Fruit fly (Drosophila melanogaster) whole organism, embryonic: ENCODE measurements around the gene CG3184.

Source experiments
- Bteb2 ChIP-seq: fragments of 200-800 bp; sonication (Bioruptor generic); optimal IDR thresholded peaks from 2 replicates; lab custom pipeline; 2016; ENCODE audit warnings: missing biosample characterization, missing genetic modification characterization
- CG10959 ChIP-seq: fragments of 200-800 bp; sonication (Bioruptor generic); IDR thresholded peaks from 2 replicates; pipeline ENCODE4 v1.3.6; 2022; ENCODE audit warnings: missing biosample characterization, missing genetic modification characterization
- CG11456 ChIP-seq: fragments of 200-800 bp; sonication (Bioruptor generic); IDR thresholded peaks from 3 replicates; pipeline ENCODE4 v1.3.6; 2022; ENCODE audit warnings: missing biosample characterization, missing genetic modification characterization
- CG11560 ChIP-seq: fragments of 200-800 bp; sonication (Bioruptor generic); IDR thresholded peaks from 3 replicates; pipeline ENCODE4 v1.3.6; 2022; ENCODE audit warnings: missing biosample characterization, missing genetic modification characterization
- CG11696 ChIP-seq: fragments of 200-800 bp; sonication (Bioruptor generic); IDR thresholded peaks from 2 replicates; pipeline ENCODE4 v1.3.6; 2022; ENCODE audit warnings: missing biosample characterization, missing genetic modification characterization
- CG15269 ChIP-seq: fragments of 200-800 bp; sonication (Bioruptor generic); optimal IDR thresholded peaks from 2 replicates; lab custom pipeline; 2018; ENCODE audit warnings: missing biosample characterization, mild to moderate bottlenecking, missing genetic modification characterization, moderate library complexity
- CG17802 ChIP-seq: fragments of 200-800 bp; sonication (Bioruptor generic); optimal IDR thresholded peaks from 2 replicates; lab custom pipeline; 2018; ENCODE audit warnings: missing biosample characterization, mild to moderate bottlenecking, missing genetic modification characterization, moderate library complexity
- CG17912 ChIP-seq: fragments of 200-800 bp; sonication (Bioruptor generic); optimal IDR thresholded peaks from 2 replicates; lab custom pipeline; 2018; ENCODE audit warnings: missing biosample characterization, mild to moderate bottlenecking, missing genetic modification characterization
- CG1792 ChIP-seq: fragments of 200-800 bp; sonication (Bioruptor generic); optimal IDR thresholded peaks from 2 replicates; lab custom pipeline; 2016; ENCODE audit warnings: missing biosample characterization, missing genetic modification characterization
- CG30020 ChIP-seq: fragments of 200-800 bp; optimal IDR thresholded peaks from 2 replicates; lab custom pipeline; 2019; ENCODE audit warnings: missing biosample characterization, mild to moderate bottlenecking, missing genetic modification characterization, moderate library complexity
- CG3281 ChIP-seq: fragments of 200-800 bp; sonication (Bioruptor generic); optimal IDR thresholded peaks from 3 replicates; lab custom pipeline; 2017; ENCODE audit warnings: missing biosample characterization, mild to moderate bottlenecking, missing genetic modification characterization
- CG3847 ChIP-seq: fragments of 200-800 bp; sonication (Bioruptor generic); IDR thresholded peaks from 2 replicates; pipeline ENCODE4 v1.3.6; 2022; ENCODE audit warnings: missing biosample characterization, missing genetic modification characterization
- CG42726 ChIP-seq: fragments of 200-800 bp; sonication (Bioruptor generic); IDR thresholded peaks from 2 replicates; pipeline ENCODE4 v1.3.6; 2022; ENCODE audit warnings: missing biosample characterization, missing genetic modification characterization; ENCODE audit not compliant: partially characterized antibody
- CG4360 ChIP-seq: fragments of 200-800 bp; sonication (Bioruptor generic); IDR thresholded peaks from 2 replicates; pipeline ENCODE4 v1.3.6; 2022; ENCODE audit warnings: missing biosample characterization, missing genetic modification characterization
- CG4424 ChIP-seq: fragments of 200-800 bp; sonication (Bioruptor generic); optimal IDR thresholded peaks from 3 replicates; lab custom pipeline; 2016; ENCODE audit warnings: missing biosample characterization, missing genetic modification characterization
- CG6272 ChIP-seq: fragments of 200-800 bp; sonication (Bioruptor generic); IDR thresholded peaks from 2 replicates; pipeline ENCODE4 v1.3.6; 2022; ENCODE audit warnings: missing biosample characterization, missing genetic modification characterization
- CG7987 ChIP-seq: fragments of 200-800 bp; sonication (Bioruptor generic); optimal IDR thresholded peaks from 2 replicates; lab custom pipeline; 2018; ENCODE audit warnings: missing biosample characterization, mild to moderate bottlenecking, missing genetic modification characterization, moderate library complexity
- CG8388 ChIP-seq: fragments of 200-800 bp; sonication (Bioruptor generic); optimal IDR thresholded peaks from 2 replicates; lab custom pipeline; 2019; ENCODE audit warnings: missing biosample characterization, mild to moderate bottlenecking, missing genetic modification characterization, moderate library complexity
- CG9932 ChIP-seq: fragments of 200-800 bp; sonication (Bioruptor generic); IDR thresholded peaks from 2 replicates; pipeline ENCODE4 v1.3.6; 2022; ENCODE audit warnings: missing biosample characterization, missing genetic modification characterization
- D ChIP-seq, 2 experiments: fragments of 200-800 bp in 1 of 2; fragments of >200 bp in 1 of 2; sonication (Bioruptor generic) in 1 of 2; optimal IDR thresholded peaks; 2 replicates in 1 of 2; 3 replicates in 1 of 2; lab custom pipeline; 2017; ENCODE audit warnings: mild to moderate bottlenecking in 1 of 2, missing biosample characterization in 1 of 2, missing genetic modification characterization in 1 of 2, missing genetic modification reagents in 1 of 2
- Eip74EF ChIP-seq, 2 experiments: fragments of 200-800 bp in 1 of 2; fragments of >200 bp in 1 of 2; sonication (Bioruptor generic) in 1 of 2; optimal IDR thresholded peaks; 2 replicates each; lab custom pipeline; 2017 to 2019; ENCODE audit warnings: missing biosample characterization in 2 of 2, missing genetic modification characterization in 2 of 2, mild to moderate bottlenecking in 1 of 2, moderate library complexity in 1 of 2
- Gsc ChIP-seq: fragments of 200-800 bp; sonication (Bioruptor generic); IDR thresholded peaks from 2 replicates; pipeline ENCODE4 v1.3.6; 2022; ENCODE audit warnings: missing biosample characterization, missing genetic modification characterization
- H2.0 ChIP-seq: fragments of 200-800 bp; sonication (Bioruptor generic); IDR thresholded peaks from 2 replicates; pipeline ENCODE4 v1.3.6; 2022; ENCODE audit warnings: missing biosample characterization, missing genetic modification characterization
- HLHmδ ChIP-seq: fragments of 200-800 bp; sonication (Bioruptor generic); optimal IDR thresholded peaks from 2 replicates; lab custom pipeline; 2018; ENCODE audit warnings: missing biosample characterization, mild to moderate bottlenecking, missing genetic modification characterization, moderate library complexity
- Hey ChIP-seq: fragments of 200-800 bp; sonication (Bioruptor generic); optimal IDR thresholded peaks from 3 replicates; lab custom pipeline; 2018; ENCODE audit warnings: missing biosample characterization, mild to moderate bottlenecking, missing genetic modification characterization
- Hr39 ChIP-seq: fragments of >200 bp; optimal IDR thresholded peaks from 2 replicates; lab custom pipeline; 2017
- Jarid2 ChIP-seq: fragments of 200-800 bp; sonication (Bioruptor generic); optimal IDR thresholded peaks from 3 replicates; lab custom pipeline; 2017; ENCODE audit warnings: mild to moderate bottlenecking, missing biosample characterization, missing genetic modification reagents, missing genetic modification characterization
- bbx ChIP-seq: fragments of 200-800 bp; sonication (Bioruptor generic); IDR thresholded peaks from 2 replicates; pipeline ENCODE4 v1.3.6; 2022; ENCODE audit warnings: missing biosample characterization, missing genetic modification characterization; ENCODE audit not compliant: partially characterized antibody
- bigmax ChIP-seq: fragments of 200-800 bp; sonication (Bioruptor generic); optimal IDR thresholded peaks from 2 replicates; lab custom pipeline; 2018; ENCODE audit warnings: missing biosample characterization, mild to moderate bottlenecking, missing genetic modification characterization
- da ChIP-seq: fragments of 200-800 bp; sonication (Bioruptor generic); optimal IDR thresholded peaks from 2 replicates; lab custom pipeline; 2016; ENCODE audit warnings: missing biosample characterization, missing genetic modification characterization
- dan ChIP-seq: fragments of 200-800 bp; sonication (Bioruptor generic); IDR thresholded peaks from 2 replicates; pipeline ENCODE4 v1.3.6; 2022; ENCODE audit warnings: missing biosample characterization, missing genetic modification characterization
- dm ChIP-seq: fragments of 200-800 bp; sonication (Bioruptor generic); optimal IDR thresholded peaks from 3 replicates; lab custom pipeline; 2016; ENCODE audit warnings: missing biosample characterization, missing genetic modification characterization
- dpn ChIP-seq, 2 experiments: fragments of 200-800 bp; sonication (Bioruptor generic); optimal IDR thresholded peaks; 3 replicates each; lab custom pipeline; 2016; ENCODE audit warnings: missing biosample characterization in 2 of 2, missing genetic modification characterization in 2 of 2
- ems ChIP-seq: fragments of 200-800 bp; sonication (Bioruptor generic); optimal IDR thresholded peaks from 3 replicates; lab custom pipeline; 2016; ENCODE audit warnings: missing biosample characterization, missing genetic modification characterization
- en ChIP-seq: fragments of 200-800 bp; sonication (Bioruptor generic); optimal IDR thresholded peaks from 2 replicates; lab custom pipeline; 2016; ENCODE audit warnings: missing biosample characterization, missing genetic modification characterization
- fd3F ChIP-seq: fragments of 200-800 bp; sonication (Bioruptor generic); optimal IDR thresholded peaks from 2 replicates; lab custom pipeline; 2018; ENCODE audit warnings: missing biosample characterization, mild to moderate bottlenecking, missing genetic modification characterization, moderate library complexity
- hkb ChIP-seq, 2 experiments: fragments of 200-800 bp in 1 of 2; fragments of >200 bp in 1 of 2; sonication (Bioruptor generic) in 1 of 2; IDR thresholded peaks in 1 of 2; optimal IDR thresholded peaks in 1 of 2; 2 replicates each; pipeline versions ENCODE4 v1.3.6 to Lab custom; 2017 to 2022; ENCODE audit warnings: missing biosample characterization in 1 of 2, missing genetic modification characterization in 1 of 2
- lbe ChIP-seq: fragments of 200-800 bp; sonication (Bioruptor generic); optimal IDR thresholded peaks from 2 replicates; lab custom pipeline; 2016; ENCODE audit warnings: missing biosample characterization, mild to moderate bottlenecking, missing genetic modification characterization
- nerfin-1 ChIP-seq: fragments of 200-800 bp; sonication (Bioruptor generic); optimal IDR thresholded peaks from 3 replicates; lab custom pipeline; 2019; ENCODE audit warnings: missing biosample characterization, mild to moderate bottlenecking, missing genetic modification characterization, moderate library complexity
- nom ChIP-seq: fragments of 200-800 bp; sonication (Bioruptor generic); optimal IDR thresholded peaks from 2 replicates; lab custom pipeline; 2017; ENCODE audit warnings: missing biosample characterization, missing genetic modification characterization, mild to moderate bottlenecking, moderate library complexity, missing genetic modification reagents
- prd ChIP-seq, 3 experiments: fragments of >200 bp in 2 of 3; fragments of 200-800 bp in 1 of 3; sonication (Bioruptor generic) in 1 of 3; optimal IDR thresholded peaks in 2 of 3; IDR thresholded peaks in 1 of 3; 2 replicates in 2 of 3; 3 replicates in 1 of 3; pipeline versions ENCODE4 v1.3.6 to Lab custom; 2017 to 2022; ENCODE audit warnings: missing biosample characterization in 1 of 3, missing genetic modification characterization in 1 of 3
- sima ChIP-seq: fragments of 200-800 bp; sonication (Bioruptor generic); optimal IDR thresholded peaks from 2 replicates; lab custom pipeline; 2016; ENCODE audit warnings: missing biosample characterization, missing genetic modification characterization
- sisA ChIP-seq: fragments of 200-800 bp; sonication (Bioruptor generic); IDR thresholded peaks from 2 replicates; pipeline ENCODE4 v1.3.6; 2022; ENCODE audit warnings: missing biosample characterization, missing genetic modification characterization
- slou ChIP-seq: fragments of 200-800 bp; sonication (Bioruptor generic); optimal IDR thresholded peaks from 3 replicates; lab custom pipeline; 2016; ENCODE audit warnings: missing biosample characterization, missing genetic modification characterization
- so ChIP-seq: fragments of 200-800 bp; sonication (Bioruptor generic); IDR thresholded peaks from 3 replicates; pipeline ENCODE4 v1.3.6; 2022; ENCODE audit warnings: missing biosample characterization, missing genetic modification characterization
- tgo ChIP-seq: fragments of 200-800 bp; sonication (Bioruptor generic); IDR thresholded peaks from 3 replicates; pipeline ENCODE4 v1.3.6; 2022; ENCODE audit warnings: missing biosample characterization, missing genetic modification characterization
- tx ChIP-seq: fragments of 200-800 bp; sonication (Bioruptor generic); optimal IDR thresholded peaks from 2 replicates; lab custom pipeline; 2016; ENCODE audit warnings: missing biosample characterization, missing genetic modification characterization
- vnd ChIP-seq: fragments of 200-800 bp; sonication (Bioruptor generic); IDR thresholded peaks from 3 replicates; pipeline ENCODE4 v1.3.6; 2022; ENCODE audit warnings: missing biosample characterization, missing genetic modification characterization; ENCODE audit not compliant: partially characterized antibody
- wor ChIP-seq: fragments of 200-800 bp; sonication (Bioruptor generic); IDR thresholded peaks from 2 replicates; pipeline ENCODE4 v1.3.6; 2022; ENCODE audit warnings: missing biosample characterization, missing genetic modification characterization

CG3184 gene

DNA sequence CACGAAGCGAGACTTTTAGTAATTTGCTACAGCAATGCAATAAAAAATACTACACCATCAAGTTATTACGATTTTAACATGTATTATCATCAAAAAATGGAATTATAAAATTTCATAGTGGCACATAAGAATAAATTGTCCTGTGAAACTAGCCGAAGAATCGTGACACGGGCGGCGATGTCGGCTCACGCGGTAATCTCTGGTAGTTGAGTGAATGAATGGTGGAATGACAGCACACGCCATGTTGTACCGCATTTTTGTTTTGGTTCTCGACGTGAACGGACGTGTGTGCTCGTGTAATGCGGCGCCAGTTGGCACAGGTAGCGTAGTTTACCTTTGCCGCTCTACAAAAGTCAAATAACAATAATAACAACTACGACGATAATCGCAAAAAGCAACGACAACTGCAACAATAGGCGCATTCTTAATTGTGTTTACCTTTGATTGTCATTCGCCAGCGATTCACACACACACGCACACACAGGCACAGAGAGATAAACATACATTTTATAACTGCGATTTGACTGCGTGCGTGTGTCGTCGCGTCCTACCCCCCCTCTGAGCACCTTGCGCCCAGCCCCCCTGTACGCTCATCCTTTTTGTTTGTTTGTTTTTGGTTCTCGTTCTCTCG, 10.8 kb upstream of the CG3184 start, which contains the start of gene CG14441 (continued):
- TF ChIP-seq slou (GFP tag; lab: Kevin White, UChicago) (no peak), CG6272 (GFP tag; lab: Robert Waterston, UW) (no peak; the same call in 1 of the 2 replicates), dan (GFP tag; lab: Robert Waterston, UW) (no peak), D (optimal IDR thresholded peaks at IDR 0.05; lab: Kevin White, UChicago) (peak; percentile 54), D (GFP tag; optimal IDR thresholded peaks at IDR 0.05; lab: Kevin White, UChicago) (no peak), CG11696 (no peak), CG3281 (GFP tag; lab: Kevin White, UChicago) (peak; percentile 78), HLHmδ (GFP tag; lab: Kevin White, UChicago) (peak; percentile 42), CG15269 (peak; percentile 46), CG17912 (no peak), CG11560 (tag; lab: Robert Waterston, UW) (no peak), CG11456 (GFP tag; lab: Robert Waterston, UW) (no peak), CG4424 (GFP tag; lab: Kevin White, UChicago) (peak; percentile 16), fd3F (GFP tag; lab: Kevin White, UChicago) (no peak), Hr39 (no peak), lbe (peak; percentile 43), sisA (GFP tag; lab: Robert Waterston, UW) (no peak), Eip74EF (GFP tag; optimal IDR thresholded peaks at IDR 0.05; lab: Kevin White, UChicago) (peak in 1 of 2 experiments; percentile 66), tgo (no peak), Hey (tag; lab: Kevin White, UChicago) (peak; percentile 40), sima (GFP tag; lab: Kevin White, UChicago) (no peak), nerfin-1 (tag; lab: Kevin White, UChicago) (peak; percentile 66), CG17802 (tag; lab: Kevin White, UChicago) (no peak), so (GFP tag; lab: Robert Waterston, UW) (peak; percentile 57; the same call in 1 of the 3 replicates), CG1792 (GFP tag; lab: Kevin White, UChicago) (peak; percentile 0), CG4360 (GFP tag; lab: Robert Waterston, UW) (no peak), nom (GFP tag; lab: Kevin White, UChicago) (peak; percentile 73), Jarid2 (GFP tag; lab: Kevin White, UChicago) (peak; percentile 83), H2.0 (no peak), wor (GFP tag; lab: Robert Waterston, UW) (no peak), CG7987 (GFP tag; lab: Kevin White, UChicago) (peak; percentile 25), CG8388 (peak; percentile 19), da (GFP tag; lab: Kevin White, UChicago) (no peak), Bteb2 (GFP tag; lab: Kevin White, UChicago) (peak; percentile 47), hkb (optimal IDR thresholded peaks at IDR 0.05; lab: Kevin White, UChicago) (no peak), hkb (GFP tag; IDR thresholded peaks at IDR 0.05; lab: Robert Waterston, UW) (peak; percentile 53), CG3847 (GFP tag; lab: Robert Waterston, UW) (no peak), dpn (GFP tag; optimal IDR thresholded peaks at IDR 0.05; lab: Kevin White, UChicago) (peak; percentile 5 to 21), CG9932 (GFP tag; lab: Robert Waterston, UW) (peak; percentile 43), ems (GFP tag; lab: Kevin White, UChicago) (no peak), bbx (GFP tag; lab: Robert Waterston, UW) (peak; percentile 97), dm (GFP tag; lab: Kevin White, UChicago) (peak; percentile 64), CG42726 (GFP tag; lab: Robert Waterston, UW) (peak; percentile 62), en (GFP tag; lab: Kevin White, UChicago) (no peak), tx (GFP tag; lab: Kevin White, UChicago) (no peak), bigmax (GFP tag; lab: Kevin White, UChicago) (no peak), vnd (peak; percentile 98), CG30020 (tag; lab: Kevin White, UChicago) (peak; percentile 6), Gsc (no peak), prd (optimal IDR thresholded peaks at IDR 0.05; lab: Kevin White, UChicago) (no peak), prd (GFP tag; IDR thresholded peaks at IDR 0.05; lab: Robert Waterston, UW) (no peak), CG10959 (GFP tag; lab: Robert Waterston, UW) (no peak)
